Worm (Caenorhabditis elegans): ENCODE measurements around the gene ZK381.8.

ce11 chrIV:6937548-6937947 is 32.6 kb downstream of the ZK381.8 start, which contains the start of gene npr-12:
- TF ChIP-seq flt-1 (GFP tag; IDR thresholded peaks at IDR 0.05) = no peak
- TF ChIP-seq ceh-36 (tag; optimal IDR thresholded peaks at IDR 0.05) = no peak
- no peak for TF ChIP-seq sea-1 (GFP tag; conservative IDR thresholded peaks at IDR 0.05)
- no peak for TF ChIP-seq F13C5.2 (tag; optimal IDR thresholded peaks at IDR 0.05)
